Worm (Caenorhabditis elegans) whole organism, midembryonic: ENCODE results near the gene mel-32.

ENCODE experiments used
- T22C8.4 ChIP-seq: fragments of 200-800 bp; sonication (Bioruptor generic); IDR thresholded peaks from 2 replicates; pipeline ENCODE4 v1.3.6; 2022; ENCODE audit warnings: missing genetic modification characterization, missing compliant biosample characterization
- flt-1 ChIP-seq: fragments of 200-800 bp; sonication (Bioruptor generic); IDR thresholded peaks from 2 replicates; pipeline ENCODE4 v1.3.6; 2022; ENCODE audit warnings: missing genetic modification characterization, missing compliant biosample characterization
- ztf-23 ChIP-seq: fragments of 200-800 bp; sonication (Bioruptor generic); IDR thresholded peaks from 2 replicates; pipeline ENCODE4 v1.3.6; 2022; ENCODE audit warnings: missing genetic modification reagents, missing genetic modification characterization, missing compliant biosample characterization

- TF ChIP-seq flt-1 (GFP tag; lab: Robert Waterston, UW) = no peak
- no peak for TF ChIP-seq T22C8.4 (GFP tag; lab: Robert Waterston, UW)
- no peak for TF ChIP-seq ztf-23
Observed at ce11 chrIII:6444335-6444734, 1.5 kb upstream of the mel-32 start, which contains the start of gene C05D11.13.
